Worm (Caenorhabditis elegans) whole organism, L2 larva: ENCODE data around the gene srx-26.

Experiments used
- F13H6.1 ChIP-seq: sonication (generic microtip); optimal IDR thresholded peaks from 2 replicates; lab custom pipeline; 2016; ENCODE audit warnings: missing genetic modification characterization, missing compliant biosample characterization
- aly-2 ChIP-seq: fragments of 150-350 bp; optimal IDR thresholded peaks from 2 replicates; lab custom pipeline; 2014; ENCODE audit warnings: missing biosample characterization, missing genetic modification characterization
- ceh-82 ChIP-seq: fragments of 150-350 bp; optimal IDR thresholded peaks from 2 replicates; lab custom pipeline; 2014; ENCODE audit warnings: missing biosample characterization, missing genetic modification characterization
- nhr-11 ChIP-seq: fragments of 150-350 bp; optimal IDR thresholded peaks from 2 replicates; lab custom pipeline; 2014; ENCODE audit warnings: missing biosample characterization, missing genetic modification characterization
- nhr-25 ChIP-seq: fragments of 150-350 bp; sonication (generic microtip); optimal IDR thresholded peaks from 3 replicates; lab custom pipeline; 2014; ENCODE audit warnings: missing biosample characterization, missing genetic modification characterization
- skn-1 ChIP-seq: sonication (generic microtip); optimal IDR thresholded peaks from 2 replicates; lab custom pipeline; 2017; ENCODE audit warnings: missing biosample characterization, missing genetic modification characterization

ce11 chrV:2739607-2740006 is 13.3 kb downstream of the srx-26 start:
- no peak for TF ChIP-seq nhr-25 (tag; lab: Kevin White, UChicago)
- no peak for TF ChIP-seq aly-2 (tag; lab: Kevin White, UChicago)
- TF ChIP-seq ceh-82 (tag; lab: Kevin White, UChicago): no peak
- no peak for TF ChIP-seq nhr-11 (tag; lab: Kevin White, UChicago)
- TF ChIP-seq skn-1 (tag; lab: Kevin White, UChicago): no peak
- TF ChIP-seq F13H6.1 (tag; lab: Kevin White, UChicago): no peak
